Fruit fly (Drosophila melanogaster): ENCODE data around the gene mRpS35.

mRpS35 gene

DNA sequence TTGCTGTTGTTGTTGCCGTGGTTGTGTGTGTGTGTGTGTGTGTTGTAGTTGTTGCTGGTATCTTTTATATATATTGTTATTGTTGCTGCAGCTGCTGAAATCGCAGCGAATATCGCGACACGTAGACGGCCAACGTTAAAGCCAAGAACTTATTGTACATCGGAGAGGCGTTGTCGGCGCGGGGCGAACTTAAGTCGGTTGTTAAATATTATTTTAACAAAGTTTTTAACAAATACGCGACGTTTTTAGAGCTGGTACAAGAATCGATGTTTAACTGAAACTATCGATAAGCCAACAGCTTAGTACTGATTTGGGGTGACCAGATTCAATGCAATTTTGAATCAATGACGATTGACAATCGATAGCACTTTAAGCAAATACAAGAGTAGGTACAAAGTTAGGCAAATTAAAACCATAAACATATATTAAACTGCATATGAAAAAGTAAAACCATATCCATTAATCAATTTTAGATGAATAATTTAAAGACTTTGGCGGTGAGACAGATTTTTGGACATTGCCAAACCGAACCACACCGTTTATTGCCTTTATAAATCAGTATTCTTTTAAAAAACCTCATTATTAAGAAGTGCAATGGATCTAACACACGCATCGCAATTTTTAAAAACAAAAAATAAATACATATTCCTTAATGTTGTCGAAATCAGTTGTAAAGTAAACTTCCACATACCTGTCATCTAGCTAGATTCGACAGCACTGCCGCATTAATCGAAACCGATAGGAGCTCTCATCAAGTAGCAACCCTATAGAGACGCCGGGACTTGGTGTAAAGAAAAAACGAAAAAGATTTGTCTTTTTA is 14.2 kb upstream of the mRpS35 start, which contains the start of the genes Mrtf and Non2:
Gene Mrtf (minus strand): TSS at position 268 of the 820 bp plus-strand sequence.
Gene Non2 (plus strand): TSS at position 731 of the 820 bp plus-strand sequence.
- peak; percentile 48 for TF ChIP-seq kay (GFP tag; ENCODE audit: borderline replicate concordance)
- peak; percentile 14 for TF ChIP-seq CG33017 (tag; optimal IDR thresholded peaks at IDR 0.05)
- TF ChIP-seq CG14711 (tag; optimal IDR thresholded peaks at IDR 0.05): peak; percentile 96
- TF ChIP-seq Crg-1 (GFP tag; optimal IDR thresholded peaks at IDR 0.05): peak; percentile 13
- peak; percentile 2 for TF ChIP-seq CG7045 (GFP tag; optimal IDR thresholded peaks at IDR 0.05)
- TF ChIP-seq Clk (GFP tag; optimal IDR thresholded peaks at IDR 0.05): peak; percentile 23
- peak; percentile 86 for TF ChIP-seq toe (GFP tag; optimal IDR thresholded peaks at IDR 0.05)
- peak; percentile 63 for TF ChIP-seq CG11617 (GFP tag; optimal IDR thresholded peaks at IDR 0.05)
- TF ChIP-seq CG1620 (GFP tag; optimal IDR thresholded peaks at IDR 0.05): peak; percentile 71
- TF ChIP-seq cic (GFP tag; optimal IDR thresholded peaks at IDR 0.05): no peak
- peak; percentile 42 for TF ChIP-seq ovo (GFP tag; optimal IDR thresholded peaks at IDR 0.05)
- no peak for TF ChIP-seq cnc (optimal IDR thresholded peaks at IDR 0.05)
- TF ChIP-seq CG12768 (GFP tag; optimal IDR thresholded peaks at IDR 0.05): peak; percentile 64
- peak; percentile 18 for TF ChIP-seq pad (GFP tag; optimal IDR thresholded peaks at IDR 0.05)
- TF ChIP-seq tj (GFP tag; optimal IDR thresholded peaks at IDR 0.05): peak; percentile 4
- peak; percentile 39 for TF ChIP-seq bab1 (GFP tag; optimal IDR thresholded peaks at IDR 0.05)
- peak; percentile 84 for TF ChIP-seq CG5204 (GFP tag; optimal IDR thresholded peaks at IDR 0.05)
- peak; percentile 34 for TF ChIP-seq Mnt (GFP tag; optimal IDR thresholded peaks at IDR 0.05)
- peak; percentile 63 for TF ChIP-seq CG7101 (tag; optimal IDR thresholded peaks at IDR 0.05)
- TF ChIP-seq Hr96 (GFP tag; optimal IDR thresholded peaks at IDR 0.05): peak; percentile 79

DNA sequence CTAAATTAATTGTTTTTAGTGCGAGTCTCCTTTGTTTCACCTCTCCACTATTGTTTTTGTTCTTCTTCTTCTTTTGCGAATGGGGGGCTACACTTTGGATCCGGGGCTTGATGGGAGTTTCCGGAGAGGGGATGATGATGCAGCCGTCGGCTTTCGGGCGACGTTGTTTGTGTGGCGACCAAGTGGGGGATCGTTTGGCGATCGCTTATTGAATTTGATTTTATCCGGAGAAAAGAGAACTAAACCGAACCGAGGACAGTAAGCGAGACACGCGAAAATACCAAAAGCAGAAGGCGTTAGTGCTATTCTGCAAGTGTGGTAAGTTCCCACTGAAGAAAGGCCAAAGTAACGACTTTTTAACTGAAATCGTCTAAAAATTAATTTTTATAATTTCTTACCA is 8.7 kb upstream of the mRpS35 start, which contains the start of gene AhcyL1:
Gene AhcyL1 (minus strand): TSS at position 281 of the 400 bp plus-strand sequence.
- TF ChIP-seq pad (GFP tag; optimal IDR thresholded peaks at IDR 0.05) (peak; percentile 7), CG12768 (GFP tag; optimal IDR thresholded peaks at IDR 0.05) (peak; percentile 66), CG11617 (GFP tag; optimal IDR thresholded peaks at IDR 0.05) (peak; percentile 31), bab1 (GFP tag; optimal IDR thresholded peaks at IDR 0.05) (peak; percentile 81), CG33017 (tag; optimal IDR thresholded peaks at IDR 0.05) (peak; percentile 2), Mnt (GFP tag; optimal IDR thresholded peaks at IDR 0.05) (no peak)

DNA sequence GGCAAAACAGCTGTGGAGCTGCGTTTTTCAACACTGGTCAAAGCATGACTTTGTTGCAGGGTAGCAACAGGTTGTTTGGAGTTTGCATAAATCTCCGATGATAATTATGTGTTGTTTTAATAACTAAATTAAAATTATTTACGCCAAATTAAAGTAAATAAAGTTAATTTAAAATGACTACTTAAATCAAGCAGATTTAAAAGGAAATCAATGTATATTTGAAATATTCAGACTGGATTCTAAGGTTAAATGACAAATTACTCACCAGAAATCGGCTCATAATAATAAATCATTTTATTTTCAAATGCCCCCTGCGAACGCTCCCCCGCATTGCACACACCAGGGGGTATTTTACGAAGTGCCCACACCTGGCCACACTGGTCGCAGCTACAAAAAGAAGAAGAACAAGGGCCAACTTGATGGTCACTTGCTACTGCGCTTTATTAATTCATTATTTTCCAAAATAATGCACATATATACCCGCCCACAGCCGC is 6.7 kb upstream of the mRpS35 start, which contains the start of the genes CG12093 and Atg2:
Gene CG12093 (minus strand): TSS at position 40 of the 494 bp plus-strand sequence.
Gene Atg2 (plus strand): TSS at position 371 of the 494 bp plus-strand sequence.
- TF ChIP-seq Clk (GFP tag; optimal IDR thresholded peaks at IDR 0.05) (peak; percentile 89), cnc (optimal IDR thresholded peaks at IDR 0.05) (no peak), CG33017 (tag; optimal IDR thresholded peaks at IDR 0.05) (peak; percentile 95), bab1 (GFP tag; optimal IDR thresholded peaks at IDR 0.05) (peak; percentile 95), cic (GFP tag; optimal IDR thresholded peaks at IDR 0.05) (peak; percentile 72), Mnt (GFP tag; optimal IDR thresholded peaks at IDR 0.05) (peak; percentile 88), CG7045 (GFP tag; optimal IDR thresholded peaks at IDR 0.05) (peak; percentile 95), tj (GFP tag; optimal IDR thresholded peaks at IDR 0.05) (peak; percentile 85), Hr96 (GFP tag; optimal IDR thresholded peaks at IDR 0.05) (peak; percentile 84), CG7101 (tag; optimal IDR thresholded peaks at IDR 0.05) (peak; percentile 97), CG12768 (GFP tag; optimal IDR thresholded peaks at IDR 0.05) (peak; percentile 94), CG11617 (GFP tag; optimal IDR thresholded peaks at IDR 0.05) (peak; percentile 96), kay (GFP tag; ENCODE audit: borderline replicate concordance) (no peak), CG1620 (GFP tag; optimal IDR thresholded peaks at IDR 0.05) (peak; percentile 95), CG14711 (tag; optimal IDR thresholded peaks at IDR 0.05) (peak; percentile 88), Crg-1 (GFP tag; optimal IDR thresholded peaks at IDR 0.05) (peak; percentile 92), pad (GFP tag; optimal IDR thresholded peaks at IDR 0.05) (peak; percentile 82), ovo (GFP tag; optimal IDR thresholded peaks at IDR 0.05) (peak; percentile 88), CG5204 (GFP tag; optimal IDR thresholded peaks at IDR 0.05) (no peak), toe (GFP tag; optimal IDR thresholded peaks at IDR 0.05) (peak; percentile 92)

- no peak for TF ChIP-seq kay (GFP tag; ENCODE audit: borderline replicate concordance)
- peak; percentile 27 for TF ChIP-seq Mnt (GFP tag; optimal IDR thresholded peaks at IDR 0.05)
- peak; percentile 27 for TF ChIP-seq bab1 (GFP tag; optimal IDR thresholded peaks at IDR 0.05)
- peak; percentile 51 for TF ChIP-seq CG14711 (tag; optimal IDR thresholded peaks at IDR 0.05)
- peak; percentile 46 for TF ChIP-seq cic (GFP tag; optimal IDR thresholded peaks at IDR 0.05)
- no peak for TF ChIP-seq CG5204 (GFP tag; optimal IDR thresholded peaks at IDR 0.05)
- peak; percentile 16 for TF ChIP-seq tj (GFP tag; optimal IDR thresholded peaks at IDR 0.05)
- TF ChIP-seq toe (GFP tag; optimal IDR thresholded peaks at IDR 0.05): no peak
Observed at dm6 chr3L:2781991-2782677, 1.4 kb downstream of the mRpS35 start, which contains the start of gene Pgant6. TSS of gene Pgant6 (plus strand) at chr3L:2782255.

dm6 chr3L:2782678-2783027 is 2.0 kb downstream of the mRpS35 start:
- TF ChIP-seq ovo (GFP tag; optimal IDR thresholded peaks at IDR 0.05) (no peak), cic (GFP tag; optimal IDR thresholded peaks at IDR 0.05) (peak; percentile 29), Hr96 (GFP tag; optimal IDR thresholded peaks at IDR 0.05) (no peak)

Data from whole organism, adult.